Fruit fly (Drosophila melanogaster) whole organism, prepupa: ENCODE results near the gene ABCB7.

Experiments
- CG10631 ChIP-seq: fragments of 200-800 bp; sonication (Bioruptor generic); optimal IDR thresholded peaks from 2 replicates; lab custom pipeline; 2016; ENCODE audit warnings: missing biosample characterization, missing genetic modification characterization
- CG11762 ChIP-seq: fragments of 200-800 bp; sonication (Bioruptor generic); optimal IDR thresholded peaks from 3 replicates; lab custom pipeline; 2016; ENCODE audit warnings: missing biosample characterization, missing genetic modification characterization; ENCODE audit not compliant: insufficient read depth
- CG11902 ChIP-seq: fragments of 200-800 bp; sonication (Bioruptor generic); optimal IDR thresholded peaks from 3 replicates; lab custom pipeline; 2016; ENCODE audit warnings: missing biosample characterization, missing genetic modification characterization
- CG15336 ChIP-seq: fragments of 200-800 bp; sonication (Bioruptor generic); IDR thresholded peaks from 2 replicates; pipeline ENCODE4 v1.3.6; 2022; ENCODE audit warnings: missing biosample characterization, missing genetic modification characterization
- CG1621 ChIP-seq: fragments of 200-800 bp; sonication (Bioruptor generic); optimal IDR thresholded peaks from 3 replicates; lab custom pipeline; 2018; ENCODE audit warnings: missing biosample characterization, mild to moderate bottlenecking, missing genetic modification characterization
- CG16779 ChIP-seq: fragments of 200-800 bp; sonication (Bioruptor generic); optimal IDR thresholded peaks from 3 replicates; lab custom pipeline; 2017; ENCODE audit warnings: missing biosample characterization, mild to moderate bottlenecking, missing genetic modification characterization
- CG31627 ChIP-seq: fragments of 200-800 bp; sonication (Bioruptor generic); optimal IDR thresholded peaks from 3 replicates; lab custom pipeline; 2016; ENCODE audit warnings: missing biosample characterization, missing genetic modification characterization
- CG32006 ChIP-seq: fragments of 200-800 bp; sonication (Bioruptor generic); optimal IDR thresholded peaks from 3 replicates; lab custom pipeline; 2017; ENCODE audit warnings: missing biosample characterization, mild to moderate bottlenecking, missing genetic modification characterization
- CG34406 ChIP-seq: fragments of 200-800 bp; sonication (Bioruptor generic); optimal IDR thresholded peaks from 3 replicates; lab custom pipeline; 2016; ENCODE audit warnings: missing biosample characterization, missing genetic modification characterization
- CG3919 ChIP-seq: fragments of 200-800 bp; sonication (Bioruptor generic); optimal IDR thresholded peaks from 3 replicates; lab custom pipeline; 2016; ENCODE audit warnings: missing biosample characterization, missing genetic modification characterization
- CG6163 ChIP-seq: fragments of 200-800 bp; sonication (Bioruptor generic); IDR thresholded peaks from 3 replicates; pipeline ENCODE4 v1.3.6; 2022; ENCODE audit warnings: missing biosample characterization, missing genetic modification characterization
- CG6854 ChIP-seq: fragments of 200-800 bp; sonication (Bioruptor generic); optimal IDR thresholded peaks from 2 replicates; lab custom pipeline; 2017; ENCODE audit warnings: missing biosample characterization, mild to moderate bottlenecking, missing genetic modification characterization
- CG7368 ChIP-seq: fragments of 200-800 bp; sonication (Bioruptor generic); optimal IDR thresholded peaks from 3 replicates; lab custom pipeline; 2016; ENCODE audit warnings: missing biosample characterization, missing genetic modification characterization
- CG9139 ChIP-seq: fragments of 200-800 bp; sonication (Bioruptor generic); optimal IDR thresholded peaks from 3 replicates; lab custom pipeline; 2017; ENCODE audit warnings: missing biosample characterization, mild to moderate bottlenecking, missing genetic modification characterization
- Eip78C ChIP-seq: fragments of 200-800 bp; sonication (Bioruptor generic); peaks from one replicate; lab custom pipeline; 2016; ENCODE audit warnings: missing biosample characterization, missing genetic modification characterization
- Eip93F ChIP-seq: fragments of 200-800 bp; sonication (Bioruptor generic); optimal IDR thresholded peaks from 2 replicates; lab custom pipeline; 2016; ENCODE audit warnings: missing biosample characterization, mild to moderate bottlenecking, missing genetic modification characterization
- Ets21C ChIP-seq: fragments of 200-800 bp; sonication (Bioruptor generic); optimal IDR thresholded peaks from 3 replicates; lab custom pipeline; 2016; ENCODE audit warnings: missing biosample characterization, missing genetic modification characterization
- Ets96B ChIP-seq: fragments of 200-800 bp; optimal IDR thresholded peaks from 2 replicates; lab custom pipeline; 2019; ENCODE audit warnings: missing biosample characterization, mild to moderate bottlenecking, missing genetic modification characterization, moderate library complexity
- Gug ChIP-seq: fragments of 200-800 bp; sonication (Bioruptor generic); IDR thresholded peaks from 2 replicates; pipeline ENCODE4 v1.3.6; 2022; ENCODE audit warnings: missing biosample characterization, missing genetic modification characterization
- Hr38 ChIP-seq: sonication (Bioruptor generic); optimal IDR thresholded peaks from 2 replicates; lab custom pipeline; 2016; ENCODE audit warnings: missing biosample characterization, missing genetic modification characterization
- Hr4 ChIP-seq: fragments of 200-800 bp; sonication (Bioruptor generic); optimal IDR thresholded peaks from 3 replicates; lab custom pipeline; 2016; ENCODE audit warnings: missing biosample characterization, missing genetic modification characterization
- Lpt ChIP-seq: fragments of 200-800 bp; sonication (Bioruptor generic); optimal IDR thresholded peaks from 3 replicates; lab custom pipeline; 2016; ENCODE audit warnings: missing biosample characterization, missing genetic modification characterization
- Sox102F ChIP-seq: fragments of 200-800 bp; sonication (Bioruptor generic); optimal IDR thresholded peaks from 2 replicates; lab custom pipeline; 2016; ENCODE audit warnings: missing biosample characterization, mild to moderate bottlenecking, missing genetic modification characterization
- achi ChIP-seq: fragments of 200-800 bp; sonication (Bioruptor generic); optimal IDR thresholded peaks from 3 replicates; lab custom pipeline; 2016; ENCODE audit warnings: missing biosample characterization, missing genetic modification characterization
- acj6 ChIP-seq: fragments of 200-800 bp; sonication (Bioruptor generic); optimal IDR thresholded peaks from 3 replicates; lab custom pipeline; 2016; ENCODE audit warnings: missing biosample characterization, missing genetic modification characterization
- dsx ChIP-seq: fragments of 200-800 bp; optimal IDR thresholded peaks from 3 replicates; lab custom pipeline; 2019; ENCODE audit warnings: missing biosample characterization, mild to moderate bottlenecking, missing genetic modification characterization, moderate library complexity; ENCODE audit not compliant: poor library complexity, severe bottlenecking
- eg ChIP-seq: fragments of 200-800 bp; sonication (Bioruptor generic); IDR thresholded peaks from 3 replicates; pipeline ENCODE4 v1.3.6; 2022; ENCODE audit warnings: missing biosample characterization, missing genetic modification characterization
- esn ChIP-seq: fragments of 200-800 bp; sonication (Bioruptor generic); optimal IDR thresholded peaks from 2 replicates; lab custom pipeline; 2016; ENCODE audit warnings: missing biosample characterization, mild to moderate bottlenecking, missing genetic modification characterization, moderate library complexity
- lz ChIP-seq: fragments of 200-800 bp; sonication (Bioruptor generic); optimal IDR thresholded peaks from 3 replicates; lab custom pipeline; 2016; ENCODE audit warnings: missing biosample characterization, missing genetic modification characterization
- pdm3 ChIP-seq: fragments of 200-800 bp; sonication (Bioruptor generic); optimal IDR thresholded peaks from 3 replicates; lab custom pipeline; 2016; ENCODE audit warnings: missing biosample characterization, missing genetic modification characterization
- salr ChIP-seq, 2 experiments: fragments of 200-800 bp; sonication (Bioruptor generic); optimal IDR thresholded peaks; 3 replicates each; lab custom pipeline; 2016 to 2018; ENCODE audit warnings: missing biosample characterization in 2 of 2, missing genetic modification characterization in 2 of 2, mild to moderate bottlenecking in 1 of 2
- spab ChIP-seq: fragments of 200-800 bp; sonication (Bioruptor generic); optimal IDR thresholded peaks from 2 replicates; lab custom pipeline; 2017; ENCODE audit warnings: missing biosample characterization, mild to moderate bottlenecking, missing genetic modification characterization, missing genetic modification reagents
- ss ChIP-seq, 2 experiments: fragments of 200-800 bp; sonication (Bioruptor generic); optimal IDR thresholded peaks; 2 replicates in 1 of 2; 3 replicates in 1 of 2; lab custom pipeline; 2017 to 2018; ENCODE audit warnings: mild to moderate bottlenecking in 2 of 2, missing biosample characterization in 2 of 2, missing genetic modification characterization in 2 of 2, moderate library complexity in 1 of 2
- topi ChIP-seq: fragments of 200-800 bp; sonication (Bioruptor generic); optimal IDR thresholded peaks from 3 replicates; lab custom pipeline; 2016; ENCODE audit warnings: missing biosample characterization, missing genetic modification characterization
- vri ChIP-seq: fragments of 200-800 bp; sonication (Bioruptor generic); optimal IDR thresholded peaks from 3 replicates; lab custom pipeline; 2016; ENCODE audit warnings: missing biosample characterization, mild to moderate bottlenecking, missing genetic modification characterization

ABCB7 gene

dm6 chr3L:1571077-1571476 is 47.1 kb upstream of the ABCB7 start:
- TF ChIP-seq CG11902 (GFP tag; lab: Kevin White, UChicago) (no peak), spab (GFP tag; lab: Kevin White, UChicago) (no peak), ss (GFP tag; optimal IDR thresholded peaks at IDR 0.05; lab: Kevin White, UChicago) (no peak), topi (GFP tag; lab: Kevin White, UChicago) (no peak), Gug (GFP tag; lab: Robert Waterston, UW) (no peak), CG7368 (GFP tag; lab: Kevin White, UChicago) (no peak), eg (GFP tag; lab: Robert Waterston, UW) (no peak), lz (GFP tag; lab: Kevin White, UChicago) (no peak), Ets21C (GFP tag; lab: Kevin White, UChicago) (no peak), Lpt (no peak), acj6 (GFP tag; lab: Kevin White, UChicago) (no peak)

dm6 chr3L:1573191-1573590 is 45.0 kb upstream of the ABCB7 start:
- no peak for TF ChIP-seq CG6854 (GFP tag; lab: Kevin White, UChicago)
- no peak for TF ChIP-seq Sox102F (GFP tag; lab: Kevin White, UChicago)
- TF ChIP-seq CG9139 (GFP tag; lab: Kevin White, UChicago): no peak
- TF ChIP-seq eg (GFP tag; lab: Robert Waterston, UW): no peak
- TF ChIP-seq Ets21C (GFP tag; lab: Kevin White, UChicago): no peak
- TF ChIP-seq lz (GFP tag; lab: Kevin White, UChicago): no peak
- TF ChIP-seq Ets96B: no peak
- TF ChIP-seq CG32006 (GFP tag; lab: Kevin White, UChicago): no peak
- TF ChIP-seq CG34406 (GFP tag; lab: Kevin White, UChicago): no peak
- no peak for TF ChIP-seq Eip93F (GFP tag; lab: Kevin White, UChicago)
- no peak for TF ChIP-seq vri (GFP tag; lab: Kevin White, UChicago)
- TF ChIP-seq CG31627 (GFP tag; lab: Kevin White, UChicago): no peak
- TF ChIP-seq pdm3: no peak

dm6 chr3L:1575731-1576376 is 42.4 kb upstream of the ABCB7 start:
- peak; percentile 85 for TF ChIP-seq Eip78C (GFP tag; lab: Kevin White, UChicago)
- peak; percentile 16 for TF ChIP-seq CG3919
- TF ChIP-seq acj6 (GFP tag; lab: Kevin White, UChicago): peak; percentile 12
- no peak for TF ChIP-seq Ets21C (GFP tag; lab: Kevin White, UChicago)
- TF ChIP-seq CG15336 (GFP tag; lab: Robert Waterston, UW): peak; percentile 39; the same call in 1 of the 2 replicates
- TF ChIP-seq CG10631 (GFP tag; lab: Kevin White, UChicago): no peak
- TF ChIP-seq CG11762 (GFP tag; lab: Kevin White, UChicago): no peak
- no peak for TF ChIP-seq CG1621 (tag; lab: Kevin White, UChicago)
- TF ChIP-seq achi (GFP tag; lab: Kevin White, UChicago): peak; percentile 12
- no peak for TF ChIP-seq topi (GFP tag; lab: Kevin White, UChicago)
- TF ChIP-seq CG31627 (GFP tag; lab: Kevin White, UChicago): no peak
- TF ChIP-seq Hr38 (GFP tag; lab: Kevin White, UChicago): no peak
- TF ChIP-seq dsx (GFP tag; lab: Kevin White, UChicago): no peak
- TF ChIP-seq Sox102F (GFP tag; lab: Kevin White, UChicago): no peak
- TF ChIP-seq Ets96B: no peak
- no peak for TF ChIP-seq CG16779 (tag; lab: Kevin White, UChicago)
- TF ChIP-seq spab (GFP tag; lab: Kevin White, UChicago): no peak
- no peak for TF ChIP-seq salr (GFP tag; optimal IDR thresholded peaks at IDR 0.05; lab: Kevin White, UChicago)
- TF ChIP-seq CG6854 (GFP tag; lab: Kevin White, UChicago): no peak
- peak; percentile 17 for TF ChIP-seq esn
- no peak for TF ChIP-seq CG11902 (GFP tag; lab: Kevin White, UChicago)
- peak; percentile 35 for TF ChIP-seq Hr4 (GFP tag; lab: Kevin White, UChicago)
- peak; percentile 11 for TF ChIP-seq pdm3
- peak; percentile 26 for TF ChIP-seq CG32006 (GFP tag; lab: Kevin White, UChicago)
- TF ChIP-seq CG6163 (GFP tag; lab: Robert Waterston, UW): 0 out of 3 replicates have a peak, but pooled peaks have one; percentile 20
